Worm (Caenorhabditis elegans) whole organism, late embryonic: Measurements from ENCODE around the gene hch-1.

Experiments used
- C08G9.2 ChIP-seq: sonication (generic microtip); optimal IDR thresholded peaks from 2 replicates; lab custom pipeline; 2016; ENCODE audit warnings: mild to moderate bottlenecking, missing genetic modification characterization, moderate library complexity, missing compliant biosample characterization
- C38D4.7 ChIP-seq: fragments of 200-800 bp; sonication (Bioruptor generic); optimal IDR thresholded peaks from 2 replicates; lab custom pipeline; 2018; ENCODE audit warnings: mild to moderate bottlenecking, missing genetic modification characterization, moderate library complexity, missing compliant biosample characterization
- T23F11.4 ChIP-seq: fragments of 200-800 bp; sonication (Bioruptor generic); optimal IDR thresholded peaks from 2 replicates; lab custom pipeline; 2018; ENCODE audit warnings: mild to moderate bottlenecking, missing genetic modification characterization, missing compliant biosample characterization
- Y22D7AL.16 ChIP-seq: sonication (generic microtip); optimal IDR thresholded peaks from 2 replicates; lab custom pipeline; 2016; ENCODE audit warnings: missing genetic modification characterization, missing compliant biosample characterization
- ama-1 ChIP-seq: fragments of 150-350 bp; optimal IDR thresholded peaks from 2 replicates; lab custom pipeline; 2014
- ceh-14 ChIP-seq: sonication (generic microtip); optimal IDR thresholded peaks from 2 replicates; lab custom pipeline; 2016; ENCODE audit warnings: missing genotype, missing genetic modification characterization, missing compliant biosample characterization
- ceh-19 ChIP-seq: fragments of 200-800 bp; sonication (Bioruptor generic); optimal IDR thresholded peaks from 2 replicates; lab custom pipeline; 2018; ENCODE audit warnings: mild to moderate bottlenecking, missing genetic modification characterization, missing compliant biosample characterization
- ceh-2 ChIP-seq: sonication (generic microtip); optimal IDR thresholded peaks from 2 replicates; lab custom pipeline; 2016; ENCODE audit warnings: missing genotype, missing genetic modification characterization, missing compliant biosample characterization
- ceh-22 ChIP-seq: sonication (generic microtip); optimal IDR thresholded peaks from 2 replicates; lab custom pipeline; 2017; ENCODE audit warnings: missing biosample characterization, missing genetic modification characterization
- ceh-24 ChIP-seq: sonication (generic microtip); optimal IDR thresholded peaks from 2 replicates; lab custom pipeline; 2016; ENCODE audit warnings: mild to moderate bottlenecking, missing genetic modification characterization, missing compliant biosample characterization
- ceh-30 ChIP-seq: fragments of 150-350 bp; optimal IDR thresholded peaks from 2 replicates; lab custom pipeline; 2014; ENCODE audit warnings: missing biosample characterization, missing genetic modification characterization
- ceh-31 ChIP-seq: sonication (generic microtip); optimal IDR thresholded peaks from 2 replicates; lab custom pipeline; 2016; ENCODE audit warnings: missing genetic modification characterization, missing compliant biosample characterization
- ceh-34 ChIP-seq: sonication (generic microtip); optimal IDR thresholded peaks from 2 replicates; lab custom pipeline; 2016; ENCODE audit warnings: mild to moderate bottlenecking, missing genetic modification characterization, missing compliant biosample characterization
- ceh-48 ChIP-seq: sonication (generic microtip); optimal IDR thresholded peaks from 2 replicates; lab custom pipeline; 2016; ENCODE audit warnings: missing genetic modification characterization, inconsistent platforms, missing compliant biosample characterization
- ceh-6 ChIP-seq: fragments of 200-800 bp; sonication (Bioruptor generic); optimal IDR thresholded peaks from 2 replicates; lab custom pipeline; 2018; ENCODE audit warnings: mild to moderate bottlenecking, missing genetic modification characterization, missing compliant biosample characterization
- che-1 ChIP-seq: sonication (generic microtip); optimal IDR thresholded peaks from 2 replicates; lab custom pipeline; 2016; ENCODE audit warnings: mild to moderate bottlenecking, missing genetic modification characterization, missing compliant biosample characterization
- dmd-4 ChIP-seq: sonication (generic microtip); optimal IDR thresholded peaks from 2 replicates; lab custom pipeline; 2016; ENCODE audit warnings: borderline replicate concordance, missing genetic modification characterization, missing compliant biosample characterization
- dve-1 ChIP-seq: sonication (generic microtip); optimal IDR thresholded peaks from 2 replicates; lab custom pipeline; 2017; ENCODE audit warnings: antibody characterized with exemption, mild to moderate bottlenecking, missing genetic modification characterization, missing compliant biosample characterization
- elt-2 ChIP-seq: sonication (generic microtip); optimal IDR thresholded peaks from 2 replicates; lab custom pipeline; 2016; ENCODE audit warnings: missing genetic modification reagents, missing genetic modification characterization, missing compliant biosample characterization
- ets-4 ChIP-seq: sonication (generic microtip); optimal IDR thresholded peaks from 2 replicates; lab custom pipeline; 2016; ENCODE audit warnings: missing genetic modification characterization, missing compliant biosample characterization
- eyg-1 ChIP-seq: sonication (generic microtip); optimal IDR thresholded peaks from 2 replicates; lab custom pipeline; 2016; ENCODE audit warnings: missing genotype, missing genetic modification characterization, missing compliant biosample characterization
- fax-1 ChIP-seq: sonication (generic microtip); optimal IDR thresholded peaks from 2 replicates; lab custom pipeline; 2016; ENCODE audit warnings: missing genotype, missing genetic modification characterization, missing compliant biosample characterization
- fkh-10 ChIP-seq: fragments of 150-350 bp; optimal IDR thresholded peaks from 2 replicates; lab custom pipeline; 2014; ENCODE audit warnings: missing biosample characterization, missing genetic modification reagents, missing genetic modification characterization
- gmeb-2 ChIP-seq: sonication (generic microtip); optimal IDR thresholded peaks from 2 replicates; lab custom pipeline; 2016; ENCODE audit warnings: missing genetic modification characterization, inconsistent platforms, missing compliant biosample characterization
- hlh-13 ChIP-seq: fragments of 200-800 bp; sonication (Bioruptor generic); optimal IDR thresholded peaks from 2 replicates; lab custom pipeline; 2018; ENCODE audit warnings: mild to moderate bottlenecking, missing genetic modification characterization, missing compliant biosample characterization
- hlh-15 ChIP-seq: sonication (generic microtip); optimal IDR thresholded peaks from 2 replicates; lab custom pipeline; 2016; ENCODE audit warnings: missing genetic modification characterization, missing compliant biosample characterization
- hlh-30 ChIP-seq: sonication (generic microtip); optimal IDR thresholded peaks from 2 replicates; lab custom pipeline; 2017; ENCODE audit warnings: antibody characterized with exemption, missing genetic modification characterization, missing compliant biosample characterization; ENCODE audit not compliant: insufficient read depth
- hlh-8 ChIP-seq: sonication (generic microtip); optimal IDR thresholded peaks from 2 replicates; lab custom pipeline; 2016; ENCODE audit warnings: missing genotype, missing genetic modification characterization, missing compliant biosample characterization
- lim-6 ChIP-seq: sonication (generic microtip); optimal IDR thresholded peaks from 2 replicates; lab custom pipeline; 2016; ENCODE audit warnings: missing genetic modification characterization, missing compliant biosample characterization
- lin-11 ChIP-seq: fragments of 200-800 bp; sonication (Bioruptor generic); optimal IDR thresholded peaks from 2 replicates; lab custom pipeline; 2018; ENCODE audit warnings: mild to moderate bottlenecking, missing genetic modification characterization, missing compliant biosample characterization
- madf-2 ChIP-seq: sonication (generic microtip); optimal IDR thresholded peaks from 2 replicates; lab custom pipeline; 2017; ENCODE audit warnings: missing genetic modification characterization, missing compliant biosample characterization
- nhr-11 ChIP-seq: fragments of 150-350 bp; optimal IDR thresholded peaks from 2 replicates; lab custom pipeline; 2014; ENCODE audit warnings: missing biosample characterization, missing genetic modification characterization
- npax-4 ChIP-seq: sonication (generic microtip); optimal IDR thresholded peaks from 2 replicates; lab custom pipeline; 2016; ENCODE audit warnings: missing genetic modification characterization, missing compliant biosample characterization
- odd-2 ChIP-seq: sonication (generic microtip); optimal IDR thresholded peaks from 2 replicates; lab custom pipeline; 2017; ENCODE audit warnings: antibody characterized with exemption, mild to moderate bottlenecking, missing genetic modification characterization, missing compliant biosample characterization
- pat-9 ChIP-seq: fragments of 200-800 bp; sonication (Bioruptor generic); optimal IDR thresholded peaks from 2 replicates; lab custom pipeline; 2018; ENCODE audit warnings: mild to moderate bottlenecking, missing genetic modification characterization, moderate library complexity, missing compliant biosample characterization
- pax-1 ChIP-seq: fragments of 150-350 bp; optimal IDR thresholded peaks from 2 replicates; lab custom pipeline; 2014; ENCODE audit warnings: missing biosample characterization, missing genetic modification characterization
- pha-2 ChIP-seq: sonication (generic microtip); optimal IDR thresholded peaks from 2 replicates; lab custom pipeline; 2017; ENCODE audit warnings: mild to moderate bottlenecking, missing genetic modification characterization, missing compliant biosample characterization
- pqm-1 ChIP-seq: sonication (generic microtip); optimal IDR thresholded peaks from 2 replicates; lab custom pipeline; 2016; ENCODE audit warnings: missing genetic modification characterization, missing compliant biosample characterization
- pros-1 ChIP-seq: fragments of 150-350 bp; optimal IDR thresholded peaks from 2 replicates; lab custom pipeline; 2014; ENCODE audit warnings: missing biosample characterization, missing genetic modification reagents, missing genetic modification characterization
- ref-2 ChIP-seq: sonication (generic microtip); optimal IDR thresholded peaks from 2 replicates; lab custom pipeline; 2016; ENCODE audit warnings: missing genetic modification characterization, missing compliant biosample characterization
- rnt-1 ChIP-seq: sonication (generic microtip); optimal IDR thresholded peaks from 2 replicates; lab custom pipeline; 2016; ENCODE audit warnings: missing genetic modification characterization, missing compliant biosample characterization
- sdc-2 ChIP-seq: sonication (generic microtip); optimal IDR thresholded peaks from 2 replicates; lab custom pipeline; 2016; ENCODE audit warnings: missing genotype, missing genetic modification characterization, missing compliant biosample characterization
- sox-2 ChIP-seq: fragments of 200-800 bp; sonication (Bioruptor generic); IDR thresholded peaks from 2 replicates; pipeline ENCODE4 v1.3.6; 2022; ENCODE audit warnings: missing genetic modification reagents, missing genetic modification characterization, missing compliant biosample characterization
- tbx-2 ChIP-seq: sonication (generic microtip); optimal IDR thresholded peaks from 2 replicates; lab custom pipeline; 2016; ENCODE audit warnings: missing genetic modification characterization, missing compliant biosample characterization
- tbx-7 ChIP-seq: sonication (generic microtip); optimal IDR thresholded peaks from 2 replicates; lab custom pipeline; 2016; ENCODE audit warnings: missing genotype, missing genetic modification characterization, missing compliant biosample characterization
- ttx-3 ChIP-seq: sonication (generic microtip); optimal IDR thresholded peaks from 2 replicates; lab custom pipeline; 2016; ENCODE audit warnings: missing genetic modification reagents, missing genetic modification characterization, missing compliant biosample characterization
- unc-3 ChIP-seq, 2 experiments: fragments of 200-800 bp in 1 of 2; sonication (Bioruptor generic) in 1 of 2; sonication (generic microtip) in 1 of 2; conservative IDR thresholded peaks in 1 of 2; optimal IDR thresholded peaks in 1 of 2; 2 replicates each; pipeline versions ENCODE4 v1.3.6 to Lab custom; 2016 to 2022; ENCODE audit warnings: missing compliant biosample characterization in 2 of 2, missing genetic modification characterization in 2 of 2, missing genetic modification reagents in 1 of 2
- unc-42 ChIP-seq: sonication (generic microtip); optimal IDR thresholded peaks from 2 replicates; lab custom pipeline; 2016; ENCODE audit warnings: missing genotype, missing genetic modification characterization, missing compliant biosample characterization
- unc-55 ChIP-seq: sonication (generic microtip); optimal IDR thresholded peaks from 2 replicates; lab custom pipeline; 2017; ENCODE audit warnings: missing biosample characterization, missing genetic modification reagents, missing genetic modification characterization
- unc-86 ChIP-seq: sonication (generic microtip); optimal IDR thresholded peaks from 2 replicates; lab custom pipeline; 2016; ENCODE audit warnings: missing genetic modification characterization, missing compliant biosample characterization

The hch-1 gene

ce11 chrX:14652058-14652457 lies 47.7 kb downstream of the hch-1 start:
- TF ChIP-seq unc-42 (tag; lab: Kevin White, UChicago) (peak; percentile 57), hlh-8 (no peak)

- no peak for TF ChIP-seq pha-2 (tag; lab: Kevin White, UChicago)
- no peak for TF ChIP-seq ama-1
- no peak for TF ChIP-seq pax-1 (tag; lab: Kevin White, UChicago)
- no peak for TF ChIP-seq T23F11.4 (GFP tag; lab: Kevin White, UChicago)
- TF ChIP-seq ceh-30 (tag; lab: Kevin White, UChicago) = no peak
- TF ChIP-seq Y22D7AL.16 (tag; lab: Kevin White, UChicago) = no peak
- TF ChIP-seq unc-3 (GFP tag; conservative IDR thresholded peaks at IDR 0.05; lab: Robert Waterston, UW) = no peak
- no peak for TF ChIP-seq unc-3 (tag; optimal IDR thresholded peaks at IDR 0.05; lab: Kevin White, UChicago)
- TF ChIP-seq ceh-2 = no peak
- TF ChIP-seq hlh-30 (tag; lab: Kevin White, UChicago) = no peak
- TF ChIP-seq npax-4 (tag; lab: Kevin White, UChicago) = no peak
- TF ChIP-seq ceh-48 (tag; lab: Kevin White, UChicago) = peak; percentile 2
- no peak for TF ChIP-seq C08G9.2 (tag; lab: Kevin White, UChicago)
- TF ChIP-seq ceh-6 (GFP tag; lab: Kevin White, UChicago) = peak; percentile 40
- TF ChIP-seq hlh-15 (tag; lab: Kevin White, UChicago) = no peak
- TF ChIP-seq rnt-1 (tag; lab: Kevin White, UChicago) = no peak
- no peak for TF ChIP-seq tbx-7 (tag; lab: Kevin White, UChicago)
- no peak for TF ChIP-seq hlh-8
- TF ChIP-seq sox-2 (GFP tag; lab: Robert Waterston, UW) = no peak
- no peak for TF ChIP-seq odd-2
- no peak for TF ChIP-seq pros-1
- TF ChIP-seq dmd-4 = no peak
- TF ChIP-seq fax-1 (tag; lab: Kevin White, UChicago) = no peak
- no peak for TF ChIP-seq ceh-19 (GFP tag; lab: Kevin White, UChicago)
- TF ChIP-seq lim-6 (tag; lab: Kevin White, UChicago) = no peak
- TF ChIP-seq ceh-24 (tag; lab: Kevin White, UChicago) = no peak
- peak; percentile 44 for TF ChIP-seq ceh-14 (tag; lab: Kevin White, UChicago)
- TF ChIP-seq C38D4.7 (GFP tag; lab: Kevin White, UChicago) = no peak
- no peak for TF ChIP-seq eyg-1 (tag; lab: Kevin White, UChicago)
- peak; percentile 100 for TF ChIP-seq unc-42 (tag; lab: Kevin White, UChicago)
- TF ChIP-seq dve-1 (tag; lab: Kevin White, UChicago) = no peak
- no peak for TF ChIP-seq tbx-2 (tag; lab: Kevin White, UChicago)
- TF ChIP-seq sdc-2 (tag; lab: Kevin White, UChicago) = no peak
- no peak for TF ChIP-seq elt-2 (tag; lab: Kevin White, UChicago)
- no peak for TF ChIP-seq ets-4 (tag; lab: Kevin White, UChicago)
- no peak for TF ChIP-seq pqm-1 (tag; lab: Kevin White, UChicago)
- TF ChIP-seq lin-11 = no peak
- TF ChIP-seq ceh-31 = peak; percentile 50
- TF ChIP-seq ttx-3 (tag; lab: Kevin White, UChicago) = no peak
- TF ChIP-seq ref-2 (tag; lab: Kevin White, UChicago) = no peak
- TF ChIP-seq ceh-34 (tag; lab: Kevin White, UChicago) = no peak
- TF ChIP-seq pat-9 = no peak
- TF ChIP-seq unc-86 (tag; lab: Kevin White, UChicago) = no peak
- TF ChIP-seq madf-2 (tag; lab: Kevin White, UChicago) = no peak
- no peak for TF ChIP-seq che-1 (tag; lab: Kevin White, UChicago)
- TF ChIP-seq hlh-13 = no peak
- no peak for TF ChIP-seq unc-55
- no peak for TF ChIP-seq ceh-22 (tag; lab: Kevin White, UChicago)
- TF ChIP-seq nhr-11 (tag; lab: Kevin White, UChicago) = no peak
- peak; percentile 62 for TF ChIP-seq fkh-10
- no peak for TF ChIP-seq gmeb-2
- TF ChIP-seq, all 69 proteins: peak for 6
Measured at ce11 chrX:14649224-14649623, 50.6 kb downstream of the hch-1 start.
